Worm (Caenorhabditis elegans) whole organism, young adult: ENCODE measurements around the gene K10H10.13.

Experiments
- B0035.1 ChIP-seq: sonication (generic microtip); optimal IDR thresholded peaks from 2 replicates; lab custom pipeline; 2016; ENCODE audit warnings: missing genetic modification characterization, mild to moderate bottlenecking, missing compliant biosample characterization, missing genotype, missing genetic modification reagents
- B0336.3 ChIP-seq: fragments of 200-800 bp; sonication (Bioruptor generic); IDR thresholded peaks from 2 replicates; pipeline ENCODE4 v1.3.6; 2022; ENCODE audit warnings: missing genetic modification characterization, missing compliant biosample characterization
- F10E7.11 ChIP-seq: sonication (generic microtip); optimal IDR thresholded peaks from 2 replicates; lab custom pipeline; 2017; ENCODE audit warnings: mild to moderate bottlenecking, missing genetic modification characterization, moderate library complexity, missing compliant biosample characterization
- F22D6.2 ChIP-seq: sonication (generic microtip); optimal IDR thresholded peaks from 2 replicates; lab custom pipeline; 2016; ENCODE audit warnings: mild to moderate bottlenecking, missing genetic modification characterization, missing compliant biosample characterization
- F33H1.4 ChIP-seq: fragments of 200-800 bp; sonication (Bioruptor generic); IDR thresholded peaks from 2 replicates; pipeline ENCODE4 v1.3.6; 2022; ENCODE audit warnings: missing genetic modification reagents, missing genetic modification characterization, missing compliant biosample characterization
- F39B2.1 ChIP-seq: fragments of 200-800 bp; sonication (Bioruptor generic); IDR thresholded peaks from 2 replicates; pipeline ENCODE4 v1.3.6; 2022; ENCODE audit warnings: missing genetic modification reagents, missing genetic modification characterization, missing compliant biosample characterization
- F49E8.2 ChIP-seq: sonication (generic microtip); optimal IDR thresholded peaks from 3 replicates; lab custom pipeline; 2017; ENCODE audit warnings: missing genetic modification characterization, mild to moderate bottlenecking, missing compliant biosample characterization, antibody characterized with exemption, moderate library complexity; ENCODE audit not compliant: insufficient read depth
- F55B11.4 ChIP-seq: sonication (generic microtip); optimal IDR thresholded peaks from 2 replicates; lab custom pipeline; 2016; ENCODE audit warnings: missing compliant biosample characterization, missing genetic modification characterization, borderline replicate concordance; ENCODE audit not compliant: insufficient read depth
- F57A8.1 ChIP-seq: fragments of 200-800 bp; sonication (Bioruptor generic); optimal IDR thresholded peaks from 2 replicates; lab custom pipeline; 2018; ENCODE audit warnings: mild to moderate bottlenecking, missing genetic modification characterization, moderate library complexity, missing compliant biosample characterization
- K12H6.12 ChIP-seq: fragments of 200-800 bp; sonication (Bioruptor generic); optimal IDR thresholded peaks from 2 replicates; lab custom pipeline; 2018; ENCODE audit warnings: mild to moderate bottlenecking, missing genetic modification characterization, missing compliant biosample characterization
- T07F8.4 ChIP-seq: sonication (generic microtip); optimal IDR thresholded peaks from 2 replicates; lab custom pipeline; 2016; ENCODE audit warnings: mild to moderate bottlenecking, missing genetic modification characterization, moderate library complexity, missing compliant biosample characterization
- Y67H2A.10 ChIP-seq: fragments of 200-800 bp; sonication (Bioruptor generic); conservative IDR thresholded peaks from 2 replicates; pipeline ENCODE4 v1.3.6; 2022; ENCODE audit warnings: missing genetic modification reagents, missing genetic modification characterization, missing compliant biosample characterization
- Y79H2A.3 ChIP-seq: fragments of 200-800 bp; sonication (Bioruptor generic); conservative IDR thresholded peaks from 2 replicates; pipeline ENCODE4 v1.3.6; 2022; ENCODE audit warnings: missing genetic modification reagents, missing genetic modification characterization, missing compliant biosample characterization
- ama-1 ChIP-seq, 3 experiments: fragments of 150-350 bp in 1 of 3; sonication (generic microtip) in 2 of 3; optimal IDR thresholded peaks; 2 replicates each; lab custom pipeline; 2014 to 2018; ENCODE audit warnings: missing biosample characterization in 2 of 3, missing genetic modification characterization in 2 of 3, missing genetic modification reagents in 2 of 3
- atf-7 ChIP-seq: sonication (generic microtip); optimal IDR thresholded peaks from 2 replicates; lab custom pipeline; 2017; ENCODE audit warnings: mild to moderate bottlenecking, missing genetic modification characterization, missing compliant biosample characterization
- attf-3 ChIP-seq: fragments of 200-800 bp; sonication (Bioruptor generic); conservative IDR thresholded peaks from 2 replicates; pipeline ENCODE4 v1.3.6; 2022; ENCODE audit warnings: missing genetic modification reagents, missing genetic modification characterization, missing compliant biosample characterization
- ceh-100 ChIP-seq: fragments of 200-800 bp; sonication (Bioruptor generic); IDR thresholded peaks from 2 replicates; pipeline ENCODE4 v1.3.6; 2022; ENCODE audit warnings: missing genetic modification reagents, missing genetic modification characterization, missing compliant biosample characterization
- ceh-79 ChIP-seq: sonication (generic microtip); optimal IDR thresholded peaks from 2 replicates; lab custom pipeline; 2017; ENCODE audit warnings: mild to moderate bottlenecking, missing genetic modification characterization, missing compliant biosample characterization
- ceh-91 ChIP-seq: fragments of 200-800 bp; sonication (Bioruptor generic); IDR thresholded peaks from 2 replicates; pipeline ENCODE4 v1.3.6; 2022; ENCODE audit warnings: missing genetic modification reagents, missing genetic modification characterization, missing compliant biosample characterization
- chd-7 ChIP-seq: sonication (generic microtip); optimal IDR thresholded peaks from 2 replicates; lab custom pipeline; 2016; ENCODE audit warnings: mild to moderate bottlenecking, missing genetic modification characterization, moderate library complexity, missing compliant biosample characterization
- dox-1 ChIP-seq: fragments of 200-800 bp; sonication (Bioruptor generic); IDR thresholded peaks from 2 replicates; pipeline ENCODE4 v1.3.6; 2022; ENCODE audit warnings: missing genetic modification reagents, missing genetic modification characterization, missing compliant biosample characterization
- dpff-1 ChIP-seq: sonication (generic microtip); optimal IDR thresholded peaks from 2 replicates; lab custom pipeline; 2017; ENCODE audit warnings: mild to moderate bottlenecking, missing genetic modification characterization, missing compliant biosample characterization
- dpl-1 ChIP-seq: fragments of 150-350 bp; optimal IDR thresholded peaks from 2 replicates; lab custom pipeline; 2014; ENCODE audit warnings: missing biosample characterization, missing genetic modification reagents, missing genetic modification characterization
- egl-18 ChIP-seq: fragments of 200-800 bp; sonication (Bioruptor generic); IDR thresholded peaks from 2 replicates; pipeline ENCODE4 v1.3.6; 2022; ENCODE audit warnings: missing genetic modification reagents, missing genetic modification characterization, missing compliant biosample characterization
- egrh-3 ChIP-seq: fragments of 200-800 bp; sonication (Bioruptor generic); IDR thresholded peaks from 2 replicates; pipeline ENCODE4 v1.3.6; 2022; ENCODE audit warnings: missing genetic modification reagents, missing genetic modification characterization, missing compliant biosample characterization
- ekl-4 ChIP-seq: fragments of 200-800 bp; sonication (Bioruptor generic); IDR thresholded peaks from 2 replicates; pipeline ENCODE4 v1.3.6; 2022; ENCODE audit warnings: missing genetic modification reagents, missing genetic modification characterization, missing compliant biosample characterization
- ets-4 ChIP-seq: fragments of 200-800 bp; sonication (Bioruptor generic); optimal IDR thresholded peaks from 2 replicates; lab custom pipeline; 2018; ENCODE audit warnings: mild to moderate bottlenecking, missing genetic modification characterization, missing compliant biosample characterization
- fkh-3 ChIP-seq: sonication (generic microtip); optimal IDR thresholded peaks from 2 replicates; lab custom pipeline; 2016; ENCODE audit warnings: mild to moderate bottlenecking, missing genetic modification characterization, missing compliant biosample characterization
- gei-17 ChIP-seq: fragments of 200-800 bp; sonication (Bioruptor generic); optimal IDR thresholded peaks from 2 replicates; lab custom pipeline; 2018; ENCODE audit warnings: mild to moderate bottlenecking, missing genetic modification characterization, missing compliant biosample characterization
- hlh-12 ChIP-seq: sonication (generic microtip); optimal IDR thresholded peaks from 2 replicates; lab custom pipeline; 2016; ENCODE audit warnings: missing genetic modification characterization, missing compliant biosample characterization
- hmg-20 ChIP-seq: fragments of 200-800 bp; sonication (Bioruptor generic); IDR thresholded peaks from 2 replicates; pipeline ENCODE4 v1.3.6; 2022; ENCODE audit warnings: missing genetic modification reagents, missing genetic modification characterization, missing compliant biosample characterization
- hrde-1 ChIP-seq: sonication (generic microtip); optimal IDR thresholded peaks from 2 replicates; lab custom pipeline; 2016; ENCODE audit warnings: missing genetic modification characterization, mild to moderate bottlenecking, missing compliant biosample characterization, moderate library complexity, missing genotype, missing genetic modification reagents, borderline replicate concordance
- let-526 ChIP-seq: fragments of 200-800 bp; sonication (Bioruptor generic); IDR thresholded peaks from 2 replicates; pipeline ENCODE4 v1.3.6; 2022; ENCODE audit warnings: missing genetic modification reagents, missing genetic modification characterization, missing compliant biosample characterization
- lin-40 ChIP-seq: sonication (generic microtip); optimal IDR thresholded peaks from 2 replicates; lab custom pipeline; 2016; ENCODE audit warnings: missing genetic modification characterization, mild to moderate bottlenecking, missing compliant biosample characterization, missing genotype, missing genetic modification reagents
- lsy-27 ChIP-seq: sonication (generic microtip); optimal IDR thresholded peaks from 2 replicates; lab custom pipeline; 2017; ENCODE audit warnings: missing genetic modification characterization, mild to moderate bottlenecking, missing compliant biosample characterization, antibody characterized with exemption, missing genotype, borderline replicate concordance; ENCODE audit not compliant: insufficient read depth
- madf-10 ChIP-seq: sonication (generic microtip); optimal IDR thresholded peaks from 2 replicates; lab custom pipeline; 2016; ENCODE audit warnings: mild to moderate bottlenecking, missing genetic modification characterization, missing compliant biosample characterization
- madf-3 ChIP-seq: fragments of 200-800 bp; sonication (Bioruptor generic); IDR thresholded peaks from 2 replicates; pipeline ENCODE4 v1.3.6; 2022; ENCODE audit warnings: missing genetic modification reagents, missing genetic modification characterization, missing compliant biosample characterization
- madf-6 ChIP-seq: fragments of 200-800 bp; sonication (Bioruptor generic); IDR thresholded peaks from 2 replicates; pipeline ENCODE4 v1.3.6; 2022; ENCODE audit warnings: missing genetic modification reagents, missing genetic modification characterization, missing compliant biosample characterization
- mel-28 ChIP-seq: sonication (generic microtip); optimal IDR thresholded peaks from 2 replicates; lab custom pipeline; 2016; ENCODE audit warnings: borderline replicate concordance, mild to moderate bottlenecking, missing genetic modification characterization, missing compliant biosample characterization
- nfya-2 ChIP-seq: fragments of 200-800 bp; sonication (Bioruptor generic); IDR thresholded peaks from 2 replicates; pipeline ENCODE4 v1.3.6; 2022; ENCODE audit warnings: missing genetic modification reagents, missing genetic modification characterization, missing compliant biosample characterization
- nhr-90 ChIP-seq: sonication (generic microtip); optimal IDR thresholded peaks from 2 replicates; lab custom pipeline; 2016; ENCODE audit warnings: missing genotype, mild to moderate bottlenecking, missing genetic modification characterization, missing compliant biosample characterization
- snpc-1.1 ChIP-seq: sonication (generic microtip); optimal IDR thresholded peaks from 2 replicates; lab custom pipeline; 2017; ENCODE audit warnings: missing genetic modification characterization, mild to moderate bottlenecking, missing compliant biosample characterization, antibody characterized with exemption, moderate library complexity, missing genotype, missing genetic modification reagents; ENCODE audit not compliant: insufficient read depth
- tbp1 ChIP-seq: fragments of 200-800 bp; sonication (Bioruptor generic); optimal IDR thresholded peaks from 2 replicates; lab custom pipeline; 2018; ENCODE audit warnings: mild to moderate bottlenecking, missing genetic modification characterization, missing compliant biosample characterization
- xnd-1 ChIP-seq: sonication (generic microtip); optimal IDR thresholded peaks from 2 replicates; lab custom pipeline; 2016; ENCODE audit warnings: missing genotype, missing genetic modification reagents, missing genetic modification characterization, missing compliant biosample characterization
- ztf-22 ChIP-seq: fragments of 200-800 bp; sonication (Bioruptor generic); optimal IDR thresholded peaks from 2 replicates; lab custom pipeline; 2018; ENCODE audit warnings: mild to moderate bottlenecking, missing genetic modification characterization, moderate library complexity, missing compliant biosample characterization
- ztf-28 ChIP-seq: fragments of 200-800 bp; sonication (Bioruptor generic); IDR thresholded peaks from 2 replicates; pipeline ENCODE4 v1.3.6; 2022; ENCODE audit warnings: missing genetic modification reagents, missing genetic modification characterization, missing compliant biosample characterization
- ztf-6 ChIP-seq: fragments of 200-800 bp; sonication (Bioruptor generic); IDR thresholded peaks from 2 replicates; pipeline ENCODE4 v1.3.6; 2022; ENCODE audit warnings: missing genetic modification reagents, missing genetic modification characterization, missing compliant biosample characterization

K10H10.13 gene

ce11 chrII:14528233-14528802, 17.2 kb upstream of the K10H10.13 start, which contains the start of the genes F57C2.5 and spat-1 (continued):
- TF ChIP-seq F49E8.2 (tag; lab: Kevin White, UChicago), result peak; percentile 38
- TF ChIP-seq tbp1, result peak; percentile 44
- peak; percentile 76 for TF ChIP-seq K12H6.12 (tag; lab: Kevin White, UChicago)
- no peak for TF ChIP-seq chd-7 (tag; lab: Kevin White, UChicago)
- TF ChIP-seq fkh-3 (tag; lab: Kevin White, UChicago), result no peak
- TF ChIP-seq F22D6.2 (tag; lab: Kevin White, UChicago), result no peak
- no peak for TF ChIP-seq hmg-20 (GFP tag; lab: Robert Waterston, UW)
- TF ChIP-seq T07F8.4, result no peak
- no peak for TF ChIP-seq F10E7.11 (tag; lab: Kevin White, UChicago)
- TF ChIP-seq egrh-3 (GFP tag; lab: Robert Waterston, UW), result peak; percentile 33; the same call in 1 of the 2 replicates
- TF ChIP-seq ztf-22 (GFP tag; lab: Kevin White, UChicago), result no peak
- TF ChIP-seq F39B2.1 (GFP tag; lab: Robert Waterston, UW), result no peak
- no peak for TF ChIP-seq dpff-1 (tag; lab: Kevin White, UChicago)
- peak; percentile 41; the same call in 1 of the 2 replicates for TF ChIP-seq madf-6 (GFP tag; lab: Robert Waterston, UW)
- TF ChIP-seq F33H1.4, result peak; percentile 42; the same call in 1 of the 2 replicates
- peak; percentile 45; the same call in 1 of the 2 replicates for TF ChIP-seq ztf-28 (GFP tag; lab: Robert Waterston, UW)
- peak; percentile 73 for TF ChIP-seq lin-40 (tag; lab: Kevin White, UChicago)
- no peak for TF ChIP-seq F57A8.1
- no peak for TF ChIP-seq egl-18 (GFP tag; lab: Robert Waterston, UW)
- TF ChIP-seq Y79H2A.3 (GFP tag; lab: Robert Waterston, UW), result no peak; the same call in 1 of the 2 replicates
- TF ChIP-seq dpl-1, result peak; percentile 2
- peak; percentile 97 for TF ChIP-seq ceh-100 (GFP tag; lab: Robert Waterston, UW)
- TF ChIP-seq snpc-1.1 (tag; lab: Kevin White, UChicago), result no peak
- TF ChIP-seq hrde-1 (tag; lab: Kevin White, UChicago), result no peak
- 0 out of 2 replicates have a peak, but pooled peaks have one; percentile 10 for TF ChIP-seq let-526
- TF ChIP-seq madf-10, result peak; percentile 80
- TF ChIP-seq ama-1 (optimal IDR thresholded peaks at IDR 0.05; lab: Kevin White, UChicago), result no peak
- TF ChIP-seq ama-1 (GFP tag; optimal IDR thresholded peaks at IDR 0.05; lab: Kevin White, UChicago), result no peak
- no peak for TF ChIP-seq ekl-4 (GFP tag; lab: Robert Waterston, UW)
- TF ChIP-seq mel-28 (tag; lab: Kevin White, UChicago), result no peak
- no peak for TF ChIP-seq ets-4 (GFP tag; lab: Kevin White, UChicago)
- peak; percentile 68; the same call in 1 of the 2 replicates for TF ChIP-seq dox-1 (GFP tag; lab: Robert Waterston, UW)
- TF ChIP-seq lsy-27 (tag; lab: Kevin White, UChicago), result no peak
- TF ChIP-seq hlh-12 (tag; lab: Kevin White, UChicago), result no peak
- TF ChIP-seq ceh-91, result peak; percentile 76
- no peak for TF ChIP-seq ztf-6
- TF ChIP-seq madf-3, result no peak
- TF ChIP-seq attf-3 (GFP tag; lab: Robert Waterston, UW), result peak; percentile 24; the same call in 1 of the 2 replicates
- TF ChIP-seq atf-7 (tag; lab: Kevin White, UChicago), result no peak
- no peak for TF ChIP-seq nhr-90 (tag; lab: Kevin White, UChicago)
- 0 out of 2 replicates have a peak, but pooled peaks have one; percentile 23 for TF ChIP-seq B0336.3
- TF ChIP-seq xnd-1 (tag; lab: Kevin White, UChicago), result no peak
- TF ChIP-seq nfya-2 (GFP tag; lab: Robert Waterston, UW), result no peak
- TF ChIP-seq ceh-79 (tag; lab: Kevin White, UChicago), result no peak
- TF ChIP-seq gei-17 (GFP tag; lab: Kevin White, UChicago), result no peak
- TF ChIP-seq Y67H2A.10 (GFP tag; lab: Robert Waterston, UW), result no peak
- no peak for TF ChIP-seq B0035.1 (tag; lab: Kevin White, UChicago)
- no peak for TF ChIP-seq F55B11.4 (tag; lab: Kevin White, UChicago)
